Worm (Caenorhabditis elegans) whole organism, L3 larva: Measurements from ENCODE around the gene spp-4.

Source experiments
- ama-1 ChIP-seq: fragments of 150-350 bp; optimal IDR thresholded peaks from 2 replicates; lab custom pipeline; 2018
- daf-12 ChIP-seq: fragments of 150-350 bp; optimal IDR thresholded peaks from 2 replicates; lab custom pipeline; 2014; ENCODE audit warnings: missing biosample characterization, missing genetic modification reagents, missing genetic modification characterization
- fos-1 ChIP-seq: fragments of 150-350 bp; optimal IDR thresholded peaks from 2 replicates; lab custom pipeline; 2014; ENCODE audit warnings: missing biosample characterization, missing genetic modification characterization
- jun-1 ChIP-seq: fragments of 150-350 bp; optimal IDR thresholded peaks from 2 replicates; lab custom pipeline; 2014; ENCODE audit warnings: missing biosample characterization, missing genetic modification reagents, missing genetic modification characterization
- mml-1 ChIP-seq: fragments of 150-350 bp; sonication (generic microtip); optimal IDR thresholded peaks from 3 replicates; lab custom pipeline; 2014; ENCODE audit warnings: missing biosample characterization, missing genetic modification characterization
- nhr-23 ChIP-seq: fragments of 150-350 bp; optimal IDR thresholded peaks from 2 replicates; lab custom pipeline; 2014; ENCODE audit warnings: missing biosample characterization, missing genetic modification reagents, missing genetic modification characterization
- skn-1 ChIP-seq: fragments of 150-350 bp; optimal IDR thresholded peaks from 2 replicates; lab custom pipeline; 2014; ENCODE audit warnings: missing biosample characterization, missing genetic modification characterization
- ztf-4 ChIP-seq: fragments of 150-350 bp; optimal IDR thresholded peaks from 2 replicates; lab custom pipeline; 2014; ENCODE audit warnings: missing biosample characterization, missing genetic modification characterization

- TF ChIP-seq skn-1 (tag; lab: Kevin White, UChicago), result no peak
- no peak for TF ChIP-seq daf-12 (tag; lab: Kevin White, UChicago)
- TF ChIP-seq mml-1, result no peak
- TF ChIP-seq jun-1 (tag; lab: Kevin White, UChicago), result no peak
- no peak for TF ChIP-seq nhr-23 (tag; lab: Kevin White, UChicago)
- no peak for TF ChIP-seq fos-1 (tag; lab: Kevin White, UChicago)
- no peak for TF ChIP-seq ztf-4 (tag; lab: Kevin White, UChicago)
- TF ChIP-seq ama-1 (lab: Kevin White, UChicago), result no peak
These were observed 38.7 kb downstream of the spp-4 start, which contains the start of gene unc-10 for ce11 chrX:7279671-7280389.
